Worm (Caenorhabditis elegans) whole organism, L2 larva: ENCODE data around the gene Y110A2AL.1.

Source experiments
- alr-1 ChIP-seq: fragments of 150-350 bp; optimal IDR thresholded peaks from 2 replicates; lab custom pipeline; 2014; ENCODE audit warnings: missing biosample characterization, missing genetic modification characterization
- ama-1 ChIP-seq: fragments of 150-350 bp; optimal IDR thresholded peaks from 2 replicates; lab custom pipeline; 2018; ENCODE audit warnings: inconsistent platforms
- dmd-4 ChIP-seq: sonication (generic microtip); optimal IDR thresholded peaks from 2 replicates; lab custom pipeline; 2017; ENCODE audit warnings: missing biosample characterization, missing genetic modification characterization
- fos-1 ChIP-seq: fragments of 150-350 bp; optimal IDR thresholded peaks from 2 replicates; lab custom pipeline; 2014; ENCODE audit warnings: missing biosample characterization, missing genetic modification characterization
- lin-39 ChIP-seq: fragments of 150-350 bp; optimal IDR thresholded peaks from 2 replicates; lab custom pipeline; 2014; ENCODE audit warnings: missing biosample characterization, missing genetic modification reagents, missing genetic modification characterization
- lsy-2 ChIP-seq, 2 experiments: fragments of 150-350 bp in 1 of 2; sonication (generic microtip) in 1 of 2; optimal IDR thresholded peaks; 2 replicates each; lab custom pipeline; 2014 to 2017; ENCODE audit warnings: missing biosample characterization in 2 of 2, missing genetic modification characterization in 2 of 2
- nhr-237 ChIP-seq: fragments of 150-350 bp; optimal IDR thresholded peaks from 2 replicates; lab custom pipeline; 2014; ENCODE audit warnings: missing biosample characterization, missing genetic modification characterization
- nhr-6 ChIP-seq: fragments of 150-350 bp; optimal IDR thresholded peaks from 2 replicates; lab custom pipeline; 2014; ENCODE audit warnings: missing biosample characterization, missing genetic modification characterization
- skn-1 ChIP-seq: sonication (generic microtip); optimal IDR thresholded peaks from 2 replicates; lab custom pipeline; 2017; ENCODE audit warnings: missing biosample characterization, missing genetic modification characterization
- snpc-4 ChIP-seq: fragments of 150-350 bp; optimal IDR thresholded peaks from 2 replicates; lab custom pipeline; 2014; ENCODE audit warnings: missing biosample characterization, missing genetic modification characterization
- ztf-11 ChIP-seq: sonication (generic microtip); optimal IDR thresholded peaks from 2 replicates; lab custom pipeline; 2017; ENCODE audit warnings: missing biosample characterization, missing genetic modification characterization

DNA sequence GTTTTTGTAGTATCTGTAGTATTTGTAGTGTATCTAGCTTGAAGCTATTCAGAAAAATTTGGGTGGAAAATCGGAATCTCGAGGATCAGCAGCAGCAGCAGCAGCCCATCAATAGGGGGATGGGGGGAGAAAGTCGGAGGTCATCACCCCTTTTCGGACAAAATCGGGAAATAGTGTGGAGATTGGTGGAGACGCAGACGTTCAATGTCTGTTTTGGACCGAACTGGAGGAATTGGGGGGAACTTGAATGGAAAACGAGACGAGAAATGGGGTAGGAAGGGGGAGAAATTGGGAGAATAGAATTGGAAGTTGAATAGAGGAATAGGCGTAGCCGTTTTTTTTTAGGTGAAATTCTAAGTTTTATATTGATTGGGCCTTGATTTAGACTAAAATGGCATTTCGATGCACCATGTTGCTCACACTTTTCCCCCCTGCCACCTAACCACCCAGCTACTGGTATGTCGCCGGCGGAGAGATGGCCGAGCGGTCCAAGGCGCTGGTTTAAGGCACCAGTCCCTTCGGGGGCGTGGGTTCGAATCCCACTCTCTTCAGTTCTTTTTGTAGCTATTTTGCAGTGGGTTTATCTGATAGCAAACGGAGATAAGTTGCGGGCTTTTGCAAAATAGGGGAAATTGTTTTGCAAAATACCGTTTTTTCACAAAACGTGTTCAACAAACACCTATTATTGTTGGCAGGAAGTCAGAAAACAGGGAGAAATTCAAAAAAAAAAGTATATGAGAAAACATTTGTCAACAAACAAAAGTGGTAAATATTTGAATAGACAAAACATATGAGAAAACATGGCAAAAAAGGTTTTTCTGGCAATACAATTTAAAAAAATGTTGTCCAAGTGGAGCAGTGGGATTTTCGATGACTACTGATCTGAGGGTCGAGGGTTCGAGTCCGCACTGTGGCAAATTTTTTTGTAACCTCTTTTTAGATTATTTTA is 14.8 kb upstream of the Y110A2AL.1 start:
- TF ChIP-seq skn-1 (tag; lab: Kevin White, UChicago) (no peak), snpc-4 (no peak), lin-39 (tag; lab: Kevin White, UChicago) (no peak), ztf-11 (tag; lab: Kevin White, UChicago) (no peak), ama-1 (lab: Kevin White, UChicago) (no peak), nhr-6 (tag; lab: Kevin White, UChicago) (no peak), lsy-2 (tag; optimal IDR thresholded peaks at IDR 0.05; lab: Kevin White, UChicago) (no peak), nhr-237 (tag; lab: Kevin White, UChicago) (no peak), dmd-4 (tag; lab: Kevin White, UChicago) (no peak), alr-1 (no peak), fos-1 (tag; lab: Kevin White, UChicago) (no peak)
